Worm (Caenorhabditis elegans) whole organism, late embryonic: ENCODE results near the gene tdp-1.

Experiments
- C38D4.7 ChIP-seq: fragments of 200-800 bp; sonication (Bioruptor generic); optimal IDR thresholded peaks from 2 replicates; lab custom pipeline; 2018; ENCODE audit warnings: mild to moderate bottlenecking, missing genetic modification characterization, moderate library complexity, missing compliant biosample characterization
- ceh-34 ChIP-seq: sonication (generic microtip); optimal IDR thresholded peaks from 2 replicates; lab custom pipeline; 2016; ENCODE audit warnings: mild to moderate bottlenecking, missing genetic modification characterization, missing compliant biosample characterization
- dmd-4 ChIP-seq: sonication (generic microtip); optimal IDR thresholded peaks from 2 replicates; lab custom pipeline; 2016; ENCODE audit warnings: borderline replicate concordance, missing genetic modification characterization, missing compliant biosample characterization
- elt-4 ChIP-seq: sonication (generic microtip); optimal IDR thresholded peaks from 2 replicates; lab custom pipeline; 2016; ENCODE audit warnings: missing genetic modification characterization, missing compliant biosample characterization
- eyg-1 ChIP-seq: sonication (generic microtip); optimal IDR thresholded peaks from 2 replicates; lab custom pipeline; 2016; ENCODE audit warnings: missing genotype, missing genetic modification characterization, missing compliant biosample characterization
- nhr-11 ChIP-seq: fragments of 150-350 bp; optimal IDR thresholded peaks from 2 replicates; lab custom pipeline; 2014; ENCODE audit warnings: missing biosample characterization, missing genetic modification characterization
- pha-4 ChIP-seq: fragments of 150-350 bp; optimal IDR thresholded peaks from 2 replicates; lab custom pipeline; 2018; ENCODE audit warnings: missing biosample characterization, missing genetic modification reagents, missing genetic modification characterization
- rnt-1 ChIP-seq: sonication (generic microtip); optimal IDR thresholded peaks from 2 replicates; lab custom pipeline; 2016; ENCODE audit warnings: missing genetic modification characterization, missing compliant biosample characterization
- sox-4 ChIP-seq: sonication (generic microtip); optimal IDR thresholded peaks from 2 replicates; lab custom pipeline; 2017; ENCODE audit warnings: mild to moderate bottlenecking, missing genetic modification characterization, inconsistent platforms, missing compliant biosample characterization

DNA sequence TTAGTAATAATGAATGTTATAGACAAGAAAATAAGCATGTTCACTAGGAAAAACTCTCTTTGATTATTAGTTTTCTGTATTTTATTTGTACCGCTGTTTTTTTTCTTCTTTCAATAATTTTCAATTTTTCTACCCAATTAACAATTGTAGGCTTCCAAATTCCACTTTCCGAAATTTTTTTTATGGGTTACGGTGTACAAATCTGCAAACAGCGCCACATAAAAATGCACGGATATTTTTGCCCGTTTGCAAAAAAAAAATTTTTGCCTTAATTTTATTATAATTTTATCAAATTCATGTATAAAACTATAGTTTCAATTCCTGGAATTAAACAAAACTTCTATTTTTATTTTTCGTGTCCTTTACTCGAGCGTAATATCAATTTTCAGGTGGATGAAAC, 4.8 kb upstream of the tdp-1 start, which contains the start of gene ooc-5:
- no peak for TF ChIP-seq eyg-1
- no peak for TF ChIP-seq ceh-34 (tag; lab: Kevin White, UChicago)
- TF ChIP-seq pha-4 (tag; lab: Kevin White, UChicago): no peak
- no peak for TF ChIP-seq dmd-4
- TF ChIP-seq nhr-11 (tag; lab: Kevin White, UChicago): no peak
- TF ChIP-seq elt-4 (tag; lab: Kevin White, UChicago): no peak
- TF ChIP-seq C38D4.7 (GFP tag; lab: Kevin White, UChicago): no peak
- TF ChIP-seq rnt-1: no peak
- no peak for TF ChIP-seq sox-4
